Fruit fly (Drosophila melanogaster): ENCODE data around the gene mRpL22.
A peak's percentile ranks its signal among the peaks of the same experiment; 100 is the strongest.

mRpL22 gene

dm6 chrX:16829439-16830028, 45.8 kb downstream of the mRpL22 start (continued):
- no peak for TF ChIP-seq shn (GFP tag; optimal IDR thresholded peaks at IDR 0.05)
- TF ChIP-seq ranshi (GFP tag; IDR thresholded peaks at IDR 0.05) = no peak
- no peak for TF ChIP-seq CG2129 (GFP tag; IDR thresholded peaks at IDR 0.05; ENCODE audit: partially characterized antibody)
- no peak for TF ChIP-seq Six4 (GFP tag; optimal IDR thresholded peaks at IDR 0.05)
- TF ChIP-seq kay (GFP tag; optimal IDR thresholded peaks at IDR 0.05) = no peak
- TF ChIP-seq bsh (GFP tag; optimal IDR thresholded peaks at IDR 0.05) = peak in 1 of 2 experiments; percentile 12
- TF ChIP-seq CG4854 (GFP tag; optimal IDR thresholded peaks at IDR 0.05) = no peak
- peak; percentile 4 for TF ChIP-seq CG15514 (GFP tag; optimal IDR thresholded peaks at IDR 0.05)
- no peak for TF ChIP-seq fd96Cb (tag; optimal IDR thresholded peaks at IDR 0.05)
- no peak for TF ChIP-seq Xbp1 (GFP tag; optimal IDR thresholded peaks at IDR 0.05)
- peak; percentile 4 for TF ChIP-seq CG7556 (GFP tag; optimal IDR thresholded peaks at IDR 0.05)
- no peak for TF ChIP-seq CG32772 (GFP tag; IDR thresholded peaks at IDR 0.05)
- no peak for TF ChIP-seq btn (GFP tag; optimal IDR thresholded peaks at IDR 0.05)
- TF ChIP-seq stc (GFP tag; IDR thresholded peaks at IDR 0.05) = no peak
- peak; percentile 31; the same call in 1 of the 3 replicates for TF ChIP-seq row (GFP tag; IDR thresholded peaks at IDR 0.05)
- TF ChIP-seq CG33557 (GFP tag; optimal IDR thresholded peaks at IDR 0.05) = no peak
- no peak for TF ChIP-seq CG5180 (GFP tag; optimal IDR thresholded peaks at IDR 0.05)
- TF ChIP-seq Drgx (GFP tag; IDR thresholded peaks at IDR 0.05) = peak; percentile 13; the same call in 1 of the 2 replicates
- TF ChIP-seq pfk (GFP tag; optimal IDR thresholded peaks at IDR 0.05) = no peak
- TF ChIP-seq jumu (GFP tag; optimal IDR thresholded peaks at IDR 0.05) = no peak
- TF ChIP-seq yki (optimal IDR thresholded peaks at IDR 0.05) = no peak
- TF ChIP-seq CG4424 (GFP tag; optimal IDR thresholded peaks at IDR 0.05) = no peak
- no peak for TF ChIP-seq mirr (GFP tag; optimal IDR thresholded peaks at IDR 0.05)
- TF ChIP-seq Hand (GFP tag; optimal IDR thresholded peaks at IDR 0.05) = no peak
- no peak for TF ChIP-seq Pdp1 (GFP tag; optimal IDR thresholded peaks at IDR 0.05)
- TF ChIP-seq CG4730 (GFP tag; IDR thresholded peaks at IDR 0.05) = 0 out of 2 replicates have a peak, but pooled peaks have one; percentile 13
- peak; percentile 4 for TF ChIP-seq CG12391 (tag; optimal IDR thresholded peaks at IDR 0.05)
- TF ChIP-seq CG31365 (tag; optimal IDR thresholded peaks at IDR 0.05) = no peak
- TF ChIP-seq CG12155 (GFP tag; optimal IDR thresholded peaks at IDR 0.05) = no peak
- TF ChIP-seq pho (GFP tag; optimal IDR thresholded peaks at IDR 0.05) = no peak
- TF ChIP-seq CG16813 (GFP tag; IDR thresholded peaks at IDR 0.05; ENCODE audit: partially characterized antibody) = no peak
- TF ChIP-seq CG4707 (GFP tag; optimal IDR thresholded peaks at IDR 0.05) = no peak
- TF ChIP-seq dmrt99B (tag; optimal IDR thresholded peaks at IDR 0.05) = peak; percentile 27
- peak; percentile 35 for TF ChIP-seq CG2120 (GFP tag; optimal IDR thresholded peaks at IDR 0.05)
- 0 out of 2 replicates have a peak, but pooled peaks have one; percentile 27 for TF ChIP-seq CG31441 (GFP tag; IDR thresholded peaks at IDR 0.05)
- peak; percentile 25; the same call in 1 of the 2 replicates for TF ChIP-seq Atf6 (GFP tag; IDR thresholded peaks at IDR 0.05)
- no peak for TF ChIP-seq CG17802 (tag; optimal IDR thresholded peaks at IDR 0.05)
- TF ChIP-seq CG10654 (GFP tag; optimal IDR thresholded peaks at IDR 0.05) = no peak
- no peak for TF ChIP-seq eyg (GFP tag; optimal IDR thresholded peaks at IDR 0.05)
- no peak for TF ChIP-seq trem (tag; optimal IDR thresholded peaks at IDR 0.05)
- TF ChIP-seq CG8388 (GFP tag; optimal IDR thresholded peaks at IDR 0.05) = no peak
- TF ChIP-seq Hmx (GFP tag; optimal IDR thresholded peaks at IDR 0.05) = no peak
- TF ChIP-seq vvl (GFP tag; IDR thresholded peaks at IDR 0.05) = peak; percentile 53
- TF ChIP-seq Sox102F (GFP tag; optimal IDR thresholded peaks at IDR 0.05) = peak; percentile 55
- TF ChIP-seq dmrt11E (tag; optimal IDR thresholded peaks at IDR 0.05) = no peak
- TF ChIP-seq CG16779 (GFP tag; IDR thresholded peaks at IDR 0.05) = no peak
- no peak for TF ChIP-seq pum (GFP tag; optimal IDR thresholded peaks at IDR 0.05)
- no peak for TF ChIP-seq Opbp (GFP tag; IDR thresholded peaks at IDR 0.05; ENCODE audit: partially characterized antibody)
- TF ChIP-seq CG8089 (GFP tag; optimal IDR thresholded peaks at IDR 0.05) = no peak
- no peak for TF ChIP-seq CG18011 (GFP tag; optimal IDR thresholded peaks at IDR 0.05)

All from whole organism, embryonic.